Fruit fly (Drosophila melanogaster): Measurements from ENCODE around the gene CG5885.

CG5885 gene

DNA sequence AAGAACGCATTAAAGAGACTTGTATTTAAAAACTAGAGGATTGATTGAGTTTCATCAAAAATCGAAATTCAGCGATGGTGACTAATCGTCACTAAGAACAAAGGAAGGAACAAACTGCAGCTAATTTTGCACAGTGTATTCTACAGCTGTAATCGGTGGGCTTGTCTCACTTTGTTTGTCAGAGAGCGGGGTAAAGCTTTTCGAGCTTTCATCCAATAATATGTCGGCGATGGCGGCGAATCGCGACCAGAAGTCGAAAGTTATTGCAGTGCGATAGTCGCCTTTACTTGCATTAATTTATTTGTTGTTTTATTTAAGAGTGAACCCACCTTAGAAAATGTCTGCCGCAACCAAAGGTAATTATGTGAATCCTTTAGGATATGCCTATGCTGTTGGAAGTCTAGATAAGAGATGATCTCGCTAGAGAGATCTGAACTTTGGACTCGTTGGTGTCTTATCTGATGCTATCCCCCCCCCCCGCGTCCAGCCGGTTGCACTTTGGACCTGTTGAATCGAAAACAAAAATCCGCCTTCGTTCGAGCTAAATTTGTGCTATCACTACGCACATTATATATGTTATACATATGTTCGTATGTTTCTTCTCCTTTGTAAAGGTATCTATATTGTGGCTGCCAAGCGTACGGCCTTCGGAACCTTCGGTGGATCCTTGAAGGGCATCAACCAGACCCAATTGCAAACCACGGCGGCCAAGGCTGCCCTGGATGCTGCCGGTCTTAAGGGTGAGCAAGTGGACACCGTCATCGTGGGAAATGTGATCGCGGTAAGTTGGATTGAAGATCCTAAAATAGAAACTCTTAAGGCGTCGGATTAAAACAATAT is 2.9 kb downstream of the CG5885 start, which contains the start of gene yip2:
Gene yip2, plus strand, starts transcription at position 243 of the 840 bp plus-strand sequence.
- no peak for TF ChIP-seq psq (optimal IDR thresholded peaks at IDR 0.05)
- no peak for TF ChIP-seq insv (optimal IDR thresholded peaks at IDR 0.05)
- TF ChIP-seq ttk (optimal IDR thresholded peaks at IDR 0.05): no peak
- TF ChIP-seq h (optimal IDR thresholded peaks at IDR 0.05): no peak

DNA sequence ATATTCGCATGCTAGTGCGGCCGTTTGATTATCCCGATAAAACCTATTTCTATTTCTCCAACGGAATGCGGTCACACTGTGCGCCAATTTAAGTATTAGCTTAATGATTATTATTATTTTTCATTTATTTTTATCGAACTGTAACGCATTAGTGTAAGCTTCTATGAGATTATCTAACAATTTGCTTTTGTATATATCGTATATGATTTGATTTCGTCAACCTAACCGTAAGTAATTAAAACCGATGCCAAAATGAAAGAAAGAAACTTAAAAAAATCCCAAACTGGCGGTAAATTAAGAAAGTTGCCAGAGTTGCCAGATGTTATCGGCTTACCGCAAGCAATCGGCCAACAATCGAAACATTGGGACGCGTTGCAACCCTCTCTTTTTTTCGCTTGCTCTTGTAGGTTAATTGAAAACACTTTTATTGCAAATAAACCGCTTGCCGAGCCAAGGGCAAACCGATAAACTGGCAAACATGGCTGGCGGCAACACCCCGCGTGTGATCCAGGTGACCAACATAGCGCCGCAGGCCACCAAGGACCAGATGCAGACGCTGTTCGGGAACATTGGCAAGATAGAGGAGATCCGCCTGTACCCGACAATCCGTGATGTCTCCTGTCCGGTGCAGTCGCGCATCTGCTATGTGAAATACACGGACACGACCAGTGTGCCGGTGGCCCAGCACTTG is 5.4 kb downstream of the CG5885 start, which contains the start of the genes Etl1 and Srp54:
Gene Etl1, minus strand, starts transcription at position 39 of the 691 bp plus-strand sequence.
Gene Srp54, plus strand, starts transcription at position 342 of the 691 bp plus-strand sequence.
- TF ChIP-seq Sin3A (optimal IDR thresholded peaks at IDR 0.05) (no peak), ttk (optimal IDR thresholded peaks at IDR 0.05) (no peak), Myc (optimal IDR thresholded peaks at IDR 0.05) (no peak), h (optimal IDR thresholded peaks at IDR 0.05) (no peak), psq (optimal IDR thresholded peaks at IDR 0.05) (no peak), insv (optimal IDR thresholded peaks at IDR 0.05) (no peak)

DNA sequence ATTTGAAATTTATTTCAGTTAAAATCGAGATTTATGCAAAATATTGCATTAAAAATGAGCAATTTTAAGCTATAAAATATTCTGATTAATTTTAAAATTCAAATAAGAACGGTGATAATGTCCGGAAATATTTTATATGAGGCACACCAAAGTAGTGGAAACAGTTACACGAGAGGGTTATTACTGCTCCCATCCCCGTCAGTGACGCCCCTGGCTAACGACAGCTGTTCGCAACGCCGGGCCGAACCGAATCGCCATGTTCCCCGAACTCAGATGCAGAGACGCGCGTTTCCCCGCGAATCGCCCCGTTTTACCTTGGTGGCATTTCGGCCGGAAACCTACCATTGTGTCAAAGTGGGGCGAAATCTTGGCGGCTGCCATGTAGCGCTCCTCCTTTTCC is 6.3 kb downstream of the CG5885 start:
- TF ChIP-seq ttk (optimal IDR thresholded peaks at IDR 0.05) (no peak), Myc (optimal IDR thresholded peaks at IDR 0.05) (no peak), h (optimal IDR thresholded peaks at IDR 0.05) (no peak), Sin3A (optimal IDR thresholded peaks at IDR 0.05) (no peak), psq (optimal IDR thresholded peaks at IDR 0.05) (no peak), insv (optimal IDR thresholded peaks at IDR 0.05) (no peak)

dm6 chr2L:9908468-9908967 is 9.6 kb downstream of the CG5885 start, which contains the start of gene CG13124:
Gene CG13124 (minus strand): TSS chr2L:9908633.
- TF ChIP-seq Sin3A (optimal IDR thresholded peaks at IDR 0.05) (no peak), psq (optimal IDR thresholded peaks at IDR 0.05) (no peak), Myc (optimal IDR thresholded peaks at IDR 0.05) (no peak), ttk (optimal IDR thresholded peaks at IDR 0.05) (no peak), insv (optimal IDR thresholded peaks at IDR 0.05) (no peak), h (optimal IDR thresholded peaks at IDR 0.05) (no peak)

DNA sequence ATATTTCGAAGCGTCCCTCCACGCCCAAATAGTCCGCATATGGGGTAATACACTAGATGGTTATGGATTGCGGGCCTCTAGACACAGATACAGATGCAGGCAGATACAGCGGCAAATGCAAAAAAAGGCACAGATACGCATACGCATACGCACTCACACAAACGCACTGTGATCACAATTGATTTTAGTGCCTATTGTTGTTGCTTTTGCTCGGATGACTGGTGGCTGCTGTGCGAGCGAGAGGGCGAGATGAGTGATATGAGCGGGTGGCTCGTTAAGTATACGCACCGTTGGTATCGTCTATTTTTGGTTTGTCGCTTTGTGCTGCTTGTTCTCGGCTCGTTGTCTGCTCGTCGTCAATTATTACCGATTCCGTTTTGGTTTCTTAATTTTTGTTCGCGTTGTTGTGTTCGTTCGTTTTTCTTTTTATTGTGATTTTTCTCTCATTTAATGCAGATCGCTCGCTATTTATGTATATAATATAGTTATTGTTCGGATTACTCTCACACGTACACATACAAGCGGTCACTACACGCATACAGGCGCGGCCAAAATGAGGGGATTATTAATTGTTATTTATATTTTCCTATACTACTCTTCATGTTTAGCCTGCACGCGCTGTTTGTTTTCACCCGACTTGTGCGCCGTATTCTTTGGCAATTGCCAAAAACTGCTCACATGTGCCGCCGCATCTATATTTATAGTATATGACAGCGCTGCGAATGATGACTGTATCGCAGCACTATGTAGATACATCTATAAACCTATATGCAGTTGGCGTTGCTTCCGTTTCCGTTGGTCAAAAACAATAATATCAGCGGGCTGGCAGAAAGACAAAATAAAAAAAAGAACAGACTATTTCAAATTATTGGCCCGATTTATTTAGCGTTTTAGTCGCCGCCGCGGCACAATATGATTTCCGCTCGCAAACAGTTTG is 10.5 kb downstream of the CG5885 start:
- TF ChIP-seq Sin3A (optimal IDR thresholded peaks at IDR 0.05): no peak
- no peak for TF ChIP-seq h (optimal IDR thresholded peaks at IDR 0.05)
- no peak for TF ChIP-seq insv (optimal IDR thresholded peaks at IDR 0.05)
- TF ChIP-seq psq (optimal IDR thresholded peaks at IDR 0.05): no peak
- TF ChIP-seq Myc (optimal IDR thresholded peaks at IDR 0.05): no peak
- TF ChIP-seq ttk (optimal IDR thresholded peaks at IDR 0.05): no peak

DNA sequence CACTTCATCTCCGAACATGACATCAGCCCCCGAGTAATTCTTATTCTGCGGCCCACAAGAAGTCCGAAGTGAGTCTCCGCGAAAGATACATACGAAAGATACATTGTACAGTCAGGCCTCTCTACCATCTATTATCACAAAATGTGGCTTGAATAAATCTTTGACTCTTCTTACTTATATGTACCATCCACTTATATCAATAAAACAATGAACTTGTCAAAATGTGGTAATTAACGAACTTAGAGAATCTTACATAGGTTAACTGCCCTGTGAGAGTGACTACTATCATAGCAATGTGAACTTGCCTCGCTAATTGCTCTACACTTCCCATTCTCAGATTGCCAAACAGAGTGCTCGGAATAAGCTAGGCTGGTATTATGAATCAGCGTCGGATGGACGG is 11.5 kb downstream of the CG5885 start:
- TF ChIP-seq psq (optimal IDR thresholded peaks at IDR 0.05): no peak

- no peak for TF ChIP-seq h (optimal IDR thresholded peaks at IDR 0.05)
- TF ChIP-seq insv (optimal IDR thresholded peaks at IDR 0.05): no peak
- TF ChIP-seq Sin3A (optimal IDR thresholded peaks at IDR 0.05): no peak
- TF ChIP-seq ttk (optimal IDR thresholded peaks at IDR 0.05): no peak
- no peak for TF ChIP-seq psq (optimal IDR thresholded peaks at IDR 0.05)
- no peak for TF ChIP-seq Myc (optimal IDR thresholded peaks at IDR 0.05)
These were observed 15.1 kb downstream of the CG5885 start, which contains the start of gene Muc30E for dm6 chr2L:9903028-9903427. Gene Muc30E (minus strand): TSS chr2L:9903128.

DNA sequence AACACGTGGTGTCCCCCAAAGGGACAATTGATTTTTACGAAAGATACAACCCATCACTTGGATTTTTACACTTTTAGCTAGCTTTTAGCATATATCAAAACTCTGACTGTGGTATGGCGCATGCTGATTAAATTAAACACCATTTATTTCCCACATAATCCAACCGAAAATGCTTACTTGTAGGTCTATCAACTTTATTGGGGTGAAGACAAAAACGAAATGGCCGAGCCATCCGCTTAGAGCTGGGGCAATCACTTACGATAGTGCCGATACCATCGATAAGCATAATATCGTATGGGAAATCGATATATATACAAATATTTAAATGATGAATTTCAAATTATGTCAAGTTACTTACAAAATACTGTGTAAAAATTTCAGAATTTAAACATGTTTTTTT is 20.8 kb downstream of the CG5885 start, which contains the start of gene RpS2:
Gene RpS2, minus strand, starts transcription at position 257 of the 400 bp plus-strand sequence.
- TF ChIP-seq h (optimal IDR thresholded peaks at IDR 0.05): no peak
- TF ChIP-seq Sin3A (optimal IDR thresholded peaks at IDR 0.05): no peak
- no peak for TF ChIP-seq ttk (optimal IDR thresholded peaks at IDR 0.05)
- no peak for TF ChIP-seq psq (optimal IDR thresholded peaks at IDR 0.05)
- no peak for TF ChIP-seq Myc (optimal IDR thresholded peaks at IDR 0.05)
- TF ChIP-seq insv (optimal IDR thresholded peaks at IDR 0.05): no peak

DNA sequence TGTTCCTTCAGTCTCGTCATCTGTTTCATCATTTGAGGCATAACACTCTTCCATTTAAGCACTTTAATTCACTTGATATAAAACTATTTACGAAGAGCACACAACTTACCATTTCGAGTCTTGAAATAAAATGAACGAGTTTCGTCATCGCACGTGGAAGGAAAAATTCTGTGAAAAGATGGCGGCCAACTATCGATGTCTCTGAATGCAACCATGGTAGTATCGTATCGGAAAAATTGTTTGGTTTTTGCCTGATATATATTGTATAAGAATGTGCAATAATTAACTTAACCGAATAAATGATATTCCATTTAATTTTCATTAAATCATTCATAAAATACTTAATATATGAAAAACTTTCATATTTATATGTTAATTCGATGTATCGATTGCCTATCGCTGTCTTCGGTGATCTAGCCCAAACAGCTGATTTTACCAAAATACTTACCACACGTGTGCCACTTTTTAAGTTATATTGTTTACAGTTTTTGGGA is 23.2 kb downstream of the CG5885 start, which contains the start of gene Bka:
Gene Bka, plus strand, starts transcription at position 417 of the 494 bp plus-strand sequence.
- TF ChIP-seq insv (optimal IDR thresholded peaks at IDR 0.05) (no peak), h (optimal IDR thresholded peaks at IDR 0.05) (no peak), psq (optimal IDR thresholded peaks at IDR 0.05) (no peak), Sin3A (optimal IDR thresholded peaks at IDR 0.05) (no peak), ttk (optimal IDR thresholded peaks at IDR 0.05) (no peak)

- TF ChIP-seq Myc (optimal IDR thresholded peaks at IDR 0.05): no peak
- no peak for TF ChIP-seq Sin3A (optimal IDR thresholded peaks at IDR 0.05)
- no peak for TF ChIP-seq psq (optimal IDR thresholded peaks at IDR 0.05)
- TF ChIP-seq insv (optimal IDR thresholded peaks at IDR 0.05): no peak
- TF ChIP-seq h (optimal IDR thresholded peaks at IDR 0.05): no peak
- TF ChIP-seq ttk (optimal IDR thresholded peaks at IDR 0.05): no peak
These were observed 23.9 kb downstream of the CG5885 start for dm6 chr2L:9894193-9894592.

DNA sequence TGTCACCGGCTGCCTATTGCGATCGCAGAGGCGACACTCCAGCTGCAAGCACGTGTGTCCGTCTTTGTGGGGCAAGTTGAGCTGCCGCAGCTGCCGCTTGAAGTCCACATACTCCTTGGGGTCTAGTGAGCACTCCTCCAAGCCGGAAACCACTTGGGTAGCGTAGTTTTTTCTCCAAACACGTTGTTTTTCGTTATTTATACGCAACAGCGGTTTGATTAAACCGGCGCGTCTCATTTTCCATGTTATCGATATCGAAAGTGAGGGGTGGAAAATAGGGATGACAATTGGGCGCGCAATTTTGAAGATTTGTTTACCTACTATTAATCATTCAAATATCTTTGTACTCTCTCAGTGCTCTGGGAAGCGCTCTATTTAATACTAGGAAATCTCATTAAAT is 24.9 kb downstream of the CG5885 start, which contains the start of gene mtDNA-helicase:
Gene mtDNA-helicase, minus strand, starts transcription at position 264 of the 400 bp plus-strand sequence.
- TF ChIP-seq Sin3A (optimal IDR thresholded peaks at IDR 0.05) (no peak), ttk (optimal IDR thresholded peaks at IDR 0.05) (no peak), insv (optimal IDR thresholded peaks at IDR 0.05) (no peak), psq (optimal IDR thresholded peaks at IDR 0.05) (no peak), Myc (optimal IDR thresholded peaks at IDR 0.05) (no peak), h (optimal IDR thresholded peaks at IDR 0.05) (no peak)

All from Kc167 (cell line).